Worm (Caenorhabditis elegans) whole organism, mixed stage, embryonic: ENCODE results near the gene vav-1.

Experiments used
- elt-3 ChIP-seq: fragments of 150-350 bp; optimal IDR thresholded peaks from 2 replicates; lab custom pipeline; 2014; ENCODE audit warnings: missing biosample characterization, missing genetic modification characterization
- lin-13 ChIP-seq: fragments of 150-350 bp; optimal IDR thresholded peaks from 2 replicates; lab custom pipeline; 2014; ENCODE audit warnings: missing biosample characterization, missing genetic modification characterization
- mep-1 ChIP-seq: fragments of 150-350 bp; optimal IDR thresholded peaks from 2 replicates; lab custom pipeline; 2017; ENCODE audit warnings: missing biosample characterization, missing genetic modification reagents, missing genetic modification characterization, inconsistent platforms
- snpc-4 ChIP-seq: fragments of 150-350 bp; optimal IDR thresholded peaks from 2 replicates; lab custom pipeline; 2014; ENCODE audit warnings: missing biosample characterization, missing genetic modification characterization
- unc-120 ChIP-seq: sonication (generic microtip); optimal IDR thresholded peaks from 2 replicates; lab custom pipeline; 2017; ENCODE audit warnings: missing genetic modification characterization, missing compliant biosample characterization; ENCODE audit not compliant: poor library complexity, severe bottlenecking

DNA sequence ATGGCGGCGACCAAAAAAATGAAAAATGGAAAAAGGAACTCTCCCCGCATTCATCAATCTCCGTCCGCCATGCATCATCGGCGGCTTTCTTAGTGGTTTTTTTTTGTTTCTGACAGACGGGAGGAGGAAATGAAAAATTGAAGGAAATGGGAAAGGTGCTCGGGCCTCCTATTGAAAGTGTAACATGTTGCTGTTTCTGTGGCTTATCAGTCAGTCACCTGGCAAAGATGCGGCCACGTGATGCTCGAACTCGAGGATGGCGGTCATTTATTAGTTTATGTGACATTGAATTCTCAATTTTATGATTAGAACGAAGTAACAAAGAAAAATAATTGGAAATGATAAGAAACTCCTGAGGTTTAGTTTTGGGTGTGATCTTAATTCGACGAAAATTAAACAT lies 32.7 kb upstream of the vav-1 start:
- TF ChIP-seq snpc-4: no peak
- no peak for TF ChIP-seq elt-3 (tag; lab: Kevin White, UChicago)
- no peak for TF ChIP-seq lin-13 (tag; lab: Kevin White, UChicago)
- peak; percentile 28 for TF ChIP-seq unc-120 (tag; lab: Kevin White, UChicago)
- TF ChIP-seq mep-1: no peak
